Fruit fly (Drosophila melanogaster) whole organism, embryonic: ENCODE data around the gene SPH93.
A peak's percentile ranks its signal among the peaks of the same experiment; 100 is the strongest.

Source experiments
- C15 ChIP-seq: fragments of 200-800 bp; sonication (Bioruptor generic); IDR thresholded peaks from 3 replicates; pipeline ENCODE4 v1.3.6; 2022; ENCODE audit warnings: missing biosample characterization, missing genetic modification characterization
- CG12769 ChIP-seq: fragments of 200-800 bp; sonication (Bioruptor generic); optimal IDR thresholded peaks from 2 replicates; lab custom pipeline; 2019; ENCODE audit warnings: missing biosample characterization, mild to moderate bottlenecking, missing genetic modification characterization, moderate library complexity
- CG14050 ChIP-seq: fragments of 200-800 bp; sonication (Bioruptor generic); IDR thresholded peaks from 3 replicates; pipeline ENCODE4 v1.3.6; 2022; ENCODE audit warnings: missing biosample characterization, missing genetic modification characterization
- CG14710 ChIP-seq: fragments of 200-800 bp; sonication (Bioruptor generic); optimal IDR thresholded peaks from 3 replicates; lab custom pipeline; 2019; ENCODE audit warnings: missing biosample characterization, mild to moderate bottlenecking, missing genetic modification characterization, moderate library complexity
- CG1529 ChIP-seq: fragments of 200-800 bp; sonication (Bioruptor generic); optimal IDR thresholded peaks from 3 replicates; lab custom pipeline; 2018; ENCODE audit warnings: missing biosample characterization, missing genetic modification characterization
- CG17328 ChIP-seq: fragments of 200-800 bp; sonication (Bioruptor generic); IDR thresholded peaks from 2 replicates; pipeline ENCODE4 v1.3.6; 2022; ENCODE audit warnings: missing biosample characterization, missing genetic modification characterization
- CG17568 ChIP-seq: fragments of 200-800 bp; sonication (Bioruptor generic); optimal IDR thresholded peaks from 2 replicates; lab custom pipeline; 2018; ENCODE audit warnings: missing biosample characterization, mild to moderate bottlenecking, missing genetic modification characterization, moderate library complexity
- CG2202 ChIP-seq: fragments of 200-800 bp; sonication (Bioruptor generic); optimal IDR thresholded peaks from 2 replicates; lab custom pipeline; 2018; ENCODE audit warnings: missing biosample characterization, mild to moderate bottlenecking, missing genetic modification characterization
- CG34376 ChIP-seq: fragments of 200-800 bp; sonication (Bioruptor generic); optimal IDR thresholded peaks from 2 replicates; lab custom pipeline; 2018; ENCODE audit warnings: missing biosample characterization, mild to moderate bottlenecking, missing genetic modification characterization
- CG3838 ChIP-seq: fragments of 200-800 bp; sonication (Bioruptor generic); optimal IDR thresholded peaks from 3 replicates; lab custom pipeline; 2016; ENCODE audit warnings: missing biosample characterization, missing genetic modification characterization
- CG6689 ChIP-seq: fragments of 200-800 bp; sonication (Bioruptor generic); IDR thresholded peaks from 2 replicates; pipeline ENCODE4 v1.3.6; 2022; ENCODE audit warnings: missing biosample characterization, missing genetic modification characterization
- CG7357 ChIP-seq: fragments of 200-800 bp; sonication (Bioruptor generic); IDR thresholded peaks from 3 replicates; pipeline ENCODE4 v1.3.6; 2022; ENCODE audit warnings: missing biosample characterization, missing genetic modification characterization
- CG7928 ChIP-seq: fragments of 200-800 bp; sonication (Bioruptor generic); optimal IDR thresholded peaks from 2 replicates; lab custom pipeline; 2017; ENCODE audit warnings: missing biosample characterization, mild to moderate bottlenecking, missing genetic modification characterization
- CG8089 ChIP-seq: fragments of 200-800 bp; sonication (Bioruptor generic); optimal IDR thresholded peaks from 3 replicates; lab custom pipeline; 2016; ENCODE audit warnings: missing biosample characterization, missing genetic modification characterization
- CG8290 ChIP-seq, 3 experiments: fragments of 200-800 bp; sonication (Bioruptor generic); optimal IDR thresholded peaks; 2 replicates each; lab custom pipeline; 2016 to 2019; ENCODE audit warnings: missing biosample characterization in 3 of 3, missing genetic modification characterization in 3 of 3, mild to moderate bottlenecking in 2 of 3, moderate library complexity in 1 of 3
- Eip74EF ChIP-seq, 2 experiments: fragments of 200-800 bp in 1 of 2; fragments of >200 bp in 1 of 2; sonication (Bioruptor generic) in 1 of 2; optimal IDR thresholded peaks; 2 replicates each; lab custom pipeline; 2017 to 2019; ENCODE audit warnings: missing biosample characterization in 2 of 2, missing genetic modification characterization in 2 of 2, mild to moderate bottlenecking in 1 of 2, moderate library complexity in 1 of 2
- Ets65A ChIP-seq: fragments of 200-800 bp; sonication (Bioruptor generic); peaks from one replicate; lab custom pipeline; 2016; ENCODE audit warnings: missing biosample characterization, missing genetic modification characterization
- H2.0 ChIP-seq: fragments of 200-800 bp; sonication (Bioruptor generic); IDR thresholded peaks from 2 replicates; pipeline ENCODE4 v1.3.6; 2022; ENCODE audit warnings: missing biosample characterization, missing genetic modification characterization
- Hr78 ChIP-seq, 2 experiments: fragments of 200-800 bp in 1 of 2; fragments of >200 bp in 1 of 2; sonication (Bioruptor generic) in 1 of 2; optimal IDR thresholded peaks; 2 replicates each; lab custom pipeline; 2017 to 2019; ENCODE audit warnings: missing biosample characterization in 2 of 2, missing genetic modification characterization in 2 of 2, mild to moderate bottlenecking in 1 of 2, moderate library complexity in 1 of 2
- Med ChIP-seq: fragments of 200-800 bp; sonication (Bioruptor generic); peaks from one replicate; lab custom pipeline; 2016; ENCODE audit warnings: missing biosample characterization, missing genetic modification characterization, mild to moderate bottlenecking, inconsistent platforms, moderate library complexity
- Mes4 ChIP-seq: fragments of 200-800 bp; sonication (Bioruptor generic); optimal IDR thresholded peaks from 2 replicates; lab custom pipeline; 2016; ENCODE audit warnings: missing biosample characterization, missing genetic modification characterization
- PHDP ChIP-seq: fragments of 200-800 bp; sonication (Bioruptor generic); optimal IDR thresholded peaks from 3 replicates; lab custom pipeline; 2018; ENCODE audit warnings: missing biosample characterization, mild to moderate bottlenecking, missing genetic modification characterization, moderate library complexity
- Pdp1 ChIP-seq, 2 experiments: fragments of 200-800 bp; sonication (Bioruptor generic); optimal IDR thresholded peaks; 3 replicates each; lab custom pipeline; 2016; ENCODE audit warnings: missing biosample characterization in 2 of 2, missing genetic modification characterization in 2 of 2, mild to moderate bottlenecking in 1 of 2, moderate library complexity in 1 of 2
- Ptx1 ChIP-seq: fragments of 200-800 bp; sonication (Bioruptor generic); IDR thresholded peaks from 2 replicates; pipeline ENCODE4 v1.3.6; 2022; ENCODE audit warnings: missing biosample characterization, missing genetic modification characterization
- Sox102F ChIP-seq: fragments of 200-800 bp; sonication (Bioruptor generic); optimal IDR thresholded peaks from 2 replicates; lab custom pipeline; 2018; ENCODE audit warnings: missing biosample characterization, mild to moderate bottlenecking, missing genetic modification characterization, moderate library complexity
- Stat92E ChIP-seq, 3 experiments: fragments of >200 bp in 2 of 3; fragments of 200-800 bp in 1 of 3; sonication (Bioruptor generic) in 1 of 3; optimal IDR thresholded peaks; 2 replicates each; lab custom pipeline; 2017 to 2019; ENCODE audit warnings: missing biosample characterization in 3 of 3, missing genetic modification characterization in 3 of 3, mild to moderate bottlenecking in 1 of 3, moderate library complexity in 1 of 3
- Trl ChIP-seq, 3 experiments: fragments of >200 bp in 2 of 3; fragments of 200-800 bp in 1 of 3; sonication (Bioruptor generic) in 1 of 3; optimal IDR thresholded peaks; 2 replicates in 1 of 3; 3 replicates in 2 of 3; lab custom pipeline; 2016 to 2017; ENCODE audit warnings: missing biosample characterization in 1 of 3, missing genetic modification characterization in 1 of 3
- Usf ChIP-seq: fragments of 200-800 bp; sonication (Bioruptor generic); optimal IDR thresholded peaks from 2 replicates; lab custom pipeline; 2017; ENCODE audit warnings: missing genotype, missing biosample characterization, missing genetic modification characterization
- Vsx1 ChIP-seq: fragments of 200-800 bp; sonication (Bioruptor generic); optimal IDR thresholded peaks from 2 replicates; lab custom pipeline; 2017; ENCODE audit warnings: missing biosample characterization, mild to moderate bottlenecking, missing genetic modification characterization, missing genetic modification reagents
- bab2 ChIP-seq: fragments of 200-800 bp; sonication (Bioruptor generic); optimal IDR thresholded peaks from 2 replicates; lab custom pipeline; 2016; ENCODE audit warnings: missing biosample characterization, missing genetic modification characterization
- cad ChIP-seq: fragments of >200 bp; optimal IDR thresholded peaks from 2 replicates; lab custom pipeline; 2017; ENCODE audit warnings: missing biosample characterization, missing genetic modification characterization
- caup ChIP-seq: fragments of 200-800 bp; sonication (Bioruptor generic); optimal IDR thresholded peaks from 3 replicates; lab custom pipeline; 2017; ENCODE audit warnings: missing biosample characterization, mild to moderate bottlenecking, missing genetic modification characterization, moderate library complexity; ENCODE audit not compliant: severe bottlenecking
- cg ChIP-seq: fragments of 200-800 bp; sonication (Bioruptor generic); optimal IDR thresholded peaks from 3 replicates; lab custom pipeline; 2019; ENCODE audit warnings: missing biosample characterization, mild to moderate bottlenecking, missing genetic modification characterization, moderate library complexity
- ci ChIP-seq: fragments of 200-800 bp; sonication (Bioruptor generic); IDR thresholded peaks from 3 replicates; pipeline ENCODE4 v1.3.6; 2022; ENCODE audit warnings: missing biosample characterization, missing genetic modification characterization
- croc ChIP-seq: fragments of 200-800 bp; sonication (Bioruptor generic); conservative IDR thresholded peaks from 3 replicates; pipeline ENCODE4 v1.3.6; 2022; ENCODE audit warnings: missing biosample characterization, missing genetic modification characterization
- maf-S ChIP-seq: fragments of 200-800 bp; sonication (Bioruptor generic); optimal IDR thresholded peaks from 2 replicates; lab custom pipeline; 2016; ENCODE audit warnings: missing biosample characterization, missing genetic modification characterization
- onecut ChIP-seq: fragments of 200-800 bp; sonication (Bioruptor generic); IDR thresholded peaks from 2 replicates; pipeline ENCODE4 v1.3.6; 2022; ENCODE audit warnings: missing biosample characterization, missing genetic modification characterization
- peb ChIP-seq: fragments of 200-800 bp; sonication (Bioruptor generic); IDR thresholded peaks from 2 replicates; pipeline ENCODE4 v1.3.6; 2022; ENCODE audit warnings: missing biosample characterization, missing genetic modification characterization
- phol ChIP-seq: fragments of 200-800 bp; sonication (Bioruptor generic); optimal IDR thresholded peaks from 3 replicates; lab custom pipeline; 2018; ENCODE audit warnings: missing biosample characterization, mild to moderate bottlenecking, missing genetic modification characterization, moderate library complexity
- sd ChIP-seq: fragments of 200-800 bp; sonication (Bioruptor generic); optimal IDR thresholded peaks from 3 replicates; lab custom pipeline; 2018; ENCODE audit warnings: missing biosample characterization, mild to moderate bottlenecking, missing genetic modification characterization, moderate library complexity
- so ChIP-seq: fragments of 200-800 bp; sonication (Bioruptor generic); IDR thresholded peaks from 3 replicates; pipeline ENCODE4 v1.3.6; 2022; ENCODE audit warnings: missing biosample characterization, missing genetic modification characterization
- sqz ChIP-seq: fragments of 200-800 bp; sonication (Bioruptor generic); optimal IDR thresholded peaks from 3 replicates; lab custom pipeline; 2018; ENCODE audit warnings: missing biosample characterization, mild to moderate bottlenecking, missing genetic modification characterization
- stc ChIP-seq: fragments of 200-800 bp; sonication (Bioruptor generic); IDR thresholded peaks from 2 replicates; pipeline ENCODE4 v1.3.6; 2022; ENCODE audit warnings: missing biosample characterization, missing genetic modification characterization
- tap ChIP-seq: fragments of 200-800 bp; optimal IDR thresholded peaks from 3 replicates; lab custom pipeline; 2019; ENCODE audit warnings: missing biosample characterization, mild to moderate bottlenecking, missing genetic modification characterization, moderate library complexity
- unpg ChIP-seq: fragments of 200-800 bp; sonication (Bioruptor generic); optimal IDR thresholded peaks from 3 replicates; lab custom pipeline; 2018; ENCODE audit warnings: missing biosample characterization, mild to moderate bottlenecking, missing genetic modification characterization, moderate library complexity
- vnd ChIP-seq: fragments of 200-800 bp; sonication (Bioruptor generic); IDR thresholded peaks from 3 replicates; pipeline ENCODE4 v1.3.6; 2022; ENCODE audit warnings: missing biosample characterization, missing genetic modification characterization; ENCODE audit not compliant: partially characterized antibody
- zfh2 ChIP-seq: fragments of 200-800 bp; sonication (Bioruptor generic); optimal IDR thresholded peaks from 2 replicates; lab custom pipeline; 2016; ENCODE audit warnings: missing biosample characterization, missing genetic modification characterization

The SPH93 gene

DNA sequence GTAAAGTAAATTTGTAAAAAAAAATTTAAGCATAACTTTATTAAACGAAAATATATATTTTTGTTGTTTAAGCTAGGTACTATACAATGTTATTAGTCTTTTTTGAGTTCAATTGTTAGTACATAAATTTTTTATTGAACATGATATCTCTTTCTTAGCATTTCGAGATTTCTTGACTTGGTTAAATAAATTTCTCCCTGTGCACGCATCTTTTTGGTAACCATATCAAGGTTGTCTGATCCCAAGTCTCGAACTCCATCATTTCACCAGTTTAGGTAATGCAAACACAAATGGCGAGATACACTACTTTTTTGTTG is 24.4 kb downstream of the SPH93 start (continued):
- TF ChIP-seq H2.0 (GFP tag; lab: Robert Waterston, UW) (no peak), vnd (GFP tag; lab: Robert Waterston, UW) (no peak), CG3838 (no peak), CG17568 (GFP tag; lab: Kevin White, UChicago) (no peak), sqz (GFP tag; lab: Kevin White, UChicago) (no peak), croc (no peak), peb (GFP tag; lab: Robert Waterston, UW) (no peak), cad (no peak), CG2202 (tag; lab: Kevin White, UChicago) (no peak), maf-S (GFP tag; lab: Kevin White, UChicago) (no peak), CG14710 (tag; lab: Kevin White, UChicago) (no peak), CG7357 (no peak), Hr78 (GFP tag; optimal IDR thresholded peaks at IDR 0.05; lab: Kevin White, UChicago) (no peak), Vsx1 (GFP tag; lab: Kevin White, UChicago) (no peak), CG8089 (GFP tag; lab: Kevin White, UChicago) (no peak), Sox102F (GFP tag; lab: Kevin White, UChicago) (peak; percentile 68), tap (no peak), bab2 (GFP tag; lab: Kevin White, UChicago) (no peak)

DNA sequence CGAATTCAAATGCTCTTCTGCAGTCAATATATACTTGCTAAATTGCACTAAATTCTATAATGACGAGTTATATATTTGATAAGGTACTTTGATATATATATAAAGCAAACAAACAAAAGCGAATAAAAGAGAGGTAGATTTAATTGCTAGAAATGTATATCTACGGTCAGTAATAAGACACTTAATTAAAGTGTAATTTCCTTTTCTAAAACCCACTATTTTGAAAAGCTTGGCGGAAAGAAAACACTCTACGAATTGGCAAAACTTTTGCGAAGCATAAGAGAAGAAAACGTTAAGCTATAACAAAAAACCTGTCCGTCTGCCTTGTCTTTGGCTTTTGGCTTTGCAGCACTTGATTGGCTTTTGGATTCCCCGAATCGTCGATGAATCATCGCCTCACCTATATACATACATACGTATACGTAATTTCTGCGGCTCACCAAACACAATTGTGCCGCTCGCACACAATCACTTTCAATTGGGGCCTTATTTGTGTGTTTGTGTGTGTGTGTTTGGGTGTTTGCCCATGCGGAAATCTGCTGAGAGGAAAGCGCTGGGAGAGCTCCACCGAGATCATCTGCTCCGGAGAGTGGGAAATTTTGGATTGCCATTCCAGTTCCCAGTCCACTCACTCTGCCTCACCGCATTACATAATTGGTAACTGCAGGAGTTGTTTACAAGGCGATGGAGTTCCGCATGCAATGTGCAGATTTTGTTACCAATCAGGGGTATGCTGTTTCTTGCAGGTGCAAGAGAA is 24.9 kb downstream of the SPH93 start:
- TF ChIP-seq CG12769 (tag; lab: Kevin White, UChicago) = peak; percentile 83
- no peak for TF ChIP-seq vnd (GFP tag; lab: Robert Waterston, UW)
- peak; percentile 46 to 48 for TF ChIP-seq Trl (optimal IDR thresholded peaks at IDR 0.05; lab: Kevin White, UChicago)
- no peak for TF ChIP-seq Trl (GFP tag; optimal IDR thresholded peaks at IDR 0.05; lab: Kevin White, UChicago)
- peak; percentile 15 for TF ChIP-seq sd (tag; lab: Kevin White, UChicago)
- TF ChIP-seq PHDP (tag; lab: Kevin White, UChicago) = peak; percentile 23
- 0 out of 2 replicates have a peak, but pooled peaks have one; percentile 7 for TF ChIP-seq stc (GFP tag; lab: Robert Waterston, UW)
- TF ChIP-seq CG6689 = no peak
- peak; percentile 39 for TF ChIP-seq Ptx1
- no peak for TF ChIP-seq Usf (GFP tag; lab: Kevin White, UChicago)
- TF ChIP-seq Ets65A (GFP tag; lab: Kevin White, UChicago) = no peak
- TF ChIP-seq CG1529 (GFP tag; lab: Kevin White, UChicago) = no peak
- no peak for TF ChIP-seq CG14050
- TF ChIP-seq Med (GFP tag; lab: Kevin White, UChicago) = peak; percentile 50
- no peak for TF ChIP-seq caup (GFP tag; lab: Kevin White, UChicago)
- TF ChIP-seq Stat92E (GFP tag; optimal IDR thresholded peaks at IDR 0.05; lab: Kevin White, UChicago) = peak in 1 of 3 experiments; percentile 1
- TF ChIP-seq so (GFP tag; lab: Robert Waterston, UW) = 0 out of 3 replicates have a peak, but pooled peaks have one; percentile 7
- TF ChIP-seq CG17328 (GFP tag; lab: Robert Waterston, UW) = no peak
- no peak for TF ChIP-seq CG7928 (GFP tag; lab: Kevin White, UChicago)
- TF ChIP-seq Pdp1 (GFP tag; optimal IDR thresholded peaks at IDR 0.05; lab: Kevin White, UChicago) = peak in 1 of 2 experiments; percentile 84
- TF ChIP-seq unpg = peak; percentile 49
- TF ChIP-seq onecut = no peak
- peak; percentile 1 for TF ChIP-seq zfh2 (GFP tag; lab: Kevin White, UChicago)
- peak; percentile 72 for TF ChIP-seq cg (GFP tag; lab: Kevin White, UChicago)
- no peak for TF ChIP-seq C15 (GFP tag; lab: Robert Waterston, UW)
- TF ChIP-seq ci (GFP tag; lab: Robert Waterston, UW) = 0 out of 3 replicates have a peak, but pooled peaks have one; percentile 16
- TF ChIP-seq CG34376 (GFP tag; lab: Kevin White, UChicago) = no peak
- TF ChIP-seq Mes4 = no peak
- no peak for TF ChIP-seq CG8290 (GFP tag; optimal IDR thresholded peaks at IDR 0.05; lab: Kevin White, UChicago)
- peak in 1 of 2 experiments; percentile 11 for TF ChIP-seq CG8290 (tag; optimal IDR thresholded peaks at IDR 0.05; lab: Kevin White, UChicago)
- peak in 1 of 2 experiments; percentile 20 for TF ChIP-seq Eip74EF (GFP tag; optimal IDR thresholded peaks at IDR 0.05; lab: Kevin White, UChicago)
- TF ChIP-seq phol (tag; lab: Kevin White, UChicago) = no peak
